Fruit fly (Drosophila melanogaster) Kc167 (cell line): ENCODE results near the gene Cpr72Ea.

Experiments used
- Myc ChIP-seq: fragments of >200 bp; optimal IDR thresholded peaks from 2 replicates; lab custom pipeline; 2017; ENCODE audit warnings: missing external identifiers
- Sin3A ChIP-seq: fragments of >200 bp; optimal IDR thresholded peaks from 2 replicates; lab custom pipeline; 2018; ENCODE audit warnings: missing external identifiers
- h ChIP-seq: fragments of >200 bp; optimal IDR thresholded peaks from 3 replicates; lab custom pipeline; 2018; ENCODE audit warnings: missing external identifiers
- insv ChIP-seq: fragments of >200 bp; optimal IDR thresholded peaks from 3 replicates; lab custom pipeline; 2018; ENCODE audit warnings: missing external identifiers
- psq ChIP-seq: fragments of >200 bp; optimal IDR thresholded peaks from 2 replicates; lab custom pipeline; 2017; ENCODE audit warnings: missing external identifiers
- ttk ChIP-seq: sonication (Bioruptor generic); optimal IDR thresholded peaks from 2 replicates; lab custom pipeline; 2017; ENCODE audit warnings: missing external identifiers

Cpr72Ea gene

dm6 chr3L:16357187-16357728 lies 5.1 kb upstream of the Cpr72Ea start:
- no peak for TF ChIP-seq insv (lab: Kevin White, UChicago)
- no peak for TF ChIP-seq Sin3A
- TF ChIP-seq ttk (lab: Kevin White, UChicago) = no peak
- no peak for TF ChIP-seq psq (lab: Kevin White, UChicago)
- TF ChIP-seq Myc (lab: Kevin White, UChicago) = no peak
- TF ChIP-seq h (lab: Kevin White, UChicago) = no peak

dm6 chr3L:16357860-16358259 lies 4.5 kb upstream of the Cpr72Ea start:
- TF ChIP-seq h (lab: Kevin White, UChicago) = no peak

dm6 chr3L:16359219-16359748 lies 3.1 kb upstream of the Cpr72Ea start, which contains the start of gene ringer:
Gene ringer (minus strand): TSS chr3L:16359428.
- TF ChIP-seq insv (lab: Kevin White, UChicago) (no peak), Myc (lab: Kevin White, UChicago) (no peak), Sin3A (no peak), psq (lab: Kevin White, UChicago) (no peak), ttk (lab: Kevin White, UChicago) (no peak), h (lab: Kevin White, UChicago) (no peak)

dm6 chr3L:16359795-16360194 lies 2.6 kb upstream of the Cpr72Ea start:
- TF ChIP-seq ttk (lab: Kevin White, UChicago) (no peak), Myc (lab: Kevin White, UChicago) (no peak), insv (lab: Kevin White, UChicago) (no peak), h (lab: Kevin White, UChicago) (no peak), psq (lab: Kevin White, UChicago) (no peak), Sin3A (no peak)

- no peak for TF ChIP-seq psq (lab: Kevin White, UChicago)
- TF ChIP-seq h (lab: Kevin White, UChicago) = no peak
- no peak for TF ChIP-seq Sin3A
- no peak for TF ChIP-seq ttk (lab: Kevin White, UChicago)
- no peak for TF ChIP-seq insv (lab: Kevin White, UChicago)
- no peak for TF ChIP-seq Myc (lab: Kevin White, UChicago)
Observed at dm6 chr3L:16361200-16361815, 1.1 kb upstream of the Cpr72Ea start.

- TF ChIP-seq Sin3A (no peak), insv (lab: Kevin White, UChicago) (no peak), psq (lab: Kevin White, UChicago) (no peak), h (lab: Kevin White, UChicago) (no peak), ttk (lab: Kevin White, UChicago) (no peak), Myc (lab: Kevin White, UChicago) (no peak)
Observed at dm6 chr3L:16364182-16364581, 1.8 kb downstream of the Cpr72Ea start.

- TF ChIP-seq Sin3A (no peak), insv (lab: Kevin White, UChicago) (no peak), psq (lab: Kevin White, UChicago) (no peak), Myc (lab: Kevin White, UChicago) (no peak), h (lab: Kevin White, UChicago) (no peak), ttk (lab: Kevin White, UChicago) (no peak)
Observed at dm6 chr3L:16364599-16364998, 2.2 kb downstream of the Cpr72Ea start, which contains the start of gene Cpr72Eb. Gene Cpr72Eb (plus strand): TSS chr3L:16364899.

- TF ChIP-seq psq (lab: Kevin White, UChicago) (no peak), insv (lab: Kevin White, UChicago) (no peak), h (lab: Kevin White, UChicago) (no peak), ttk (lab: Kevin White, UChicago) (no peak), Sin3A (no peak), Myc (lab: Kevin White, UChicago) (no peak)
Observed at dm6 chr3L:16367240-16367639, 4.8 kb downstream of the Cpr72Ea start, which contains the start of gene Cpr72Ec. Gene Cpr72Ec (minus strand): TSS chr3L:16367340.

- no peak for TF ChIP-seq ttk (lab: Kevin White, UChicago)
- TF ChIP-seq insv (lab: Kevin White, UChicago) = no peak
- TF ChIP-seq psq (lab: Kevin White, UChicago) = no peak
- no peak for TF ChIP-seq h (lab: Kevin White, UChicago)
- TF ChIP-seq Myc (lab: Kevin White, UChicago) = no peak
- TF ChIP-seq Sin3A = no peak
Observed at dm6 chr3L:16368199-16368598, 5.8 kb downstream of the Cpr72Ea start, which contains the start of gene CG4842. Gene CG4842 (plus strand): TSS chr3L:16368389.

- TF ChIP-seq psq (lab: Kevin White, UChicago) (no peak), h (lab: Kevin White, UChicago) (no peak), Sin3A (no peak), ttk (lab: Kevin White, UChicago) (no peak)
Observed at dm6 chr3L:16369526-16369925, 7.1 kb downstream of the Cpr72Ea start, which contains the start of gene CG18814. Gene CG18814 (plus strand): TSS chr3L:16369826.

- TF ChIP-seq Sin3A = no peak
- no peak for TF ChIP-seq psq (lab: Kevin White, UChicago)
- TF ChIP-seq Myc (lab: Kevin White, UChicago) = no peak
- TF ChIP-seq ttk (lab: Kevin White, UChicago) = no peak
- no peak for TF ChIP-seq h (lab: Kevin White, UChicago)
- no peak for TF ChIP-seq insv (lab: Kevin White, UChicago)
Observed at dm6 chr3L:16377768-16378764, 15.7 kb downstream of the Cpr72Ea start, which contains the start of gene roq. Gene roq (minus strand): TSS chr3L:16378566.
